Worm (Caenorhabditis elegans) whole organism, late embryonic: ENCODE data around the gene ndua-8.

Experiments
- C08G9.2 ChIP-seq: sonication (generic microtip); optimal IDR thresholded peaks from 2 replicates; lab custom pipeline; 2016; ENCODE audit warnings: mild to moderate bottlenecking, missing genetic modification characterization, moderate library complexity, missing compliant biosample characterization
- C38D4.7 ChIP-seq: fragments of 200-800 bp; sonication (Bioruptor generic); optimal IDR thresholded peaks from 2 replicates; lab custom pipeline; 2018; ENCODE audit warnings: mild to moderate bottlenecking, missing genetic modification characterization, moderate library complexity, missing compliant biosample characterization
- F13H6.1 ChIP-seq: sonication (generic microtip); optimal IDR thresholded peaks from 2 replicates; lab custom pipeline; 2016; ENCODE audit warnings: missing genetic modification characterization, missing compliant biosample characterization
- K09A11.1 ChIP-seq: sonication (generic microtip); optimal IDR thresholded peaks from 2 replicates; lab custom pipeline; 2017; ENCODE audit warnings: antibody characterized with exemption, mild to moderate bottlenecking, missing genetic modification characterization, missing compliant biosample characterization; ENCODE audit not compliant: insufficient read depth
- T23F11.4 ChIP-seq: fragments of 200-800 bp; sonication (Bioruptor generic); optimal IDR thresholded peaks from 2 replicates; lab custom pipeline; 2018; ENCODE audit warnings: mild to moderate bottlenecking, missing genetic modification characterization, missing compliant biosample characterization
- ceh-14 ChIP-seq: sonication (generic microtip); optimal IDR thresholded peaks from 2 replicates; lab custom pipeline; 2016; ENCODE audit warnings: missing genotype, missing genetic modification characterization, missing compliant biosample characterization
- ceh-19 ChIP-seq: fragments of 200-800 bp; sonication (Bioruptor generic); optimal IDR thresholded peaks from 2 replicates; lab custom pipeline; 2018; ENCODE audit warnings: mild to moderate bottlenecking, missing genetic modification characterization, missing compliant biosample characterization
- ceh-24 ChIP-seq: sonication (generic microtip); optimal IDR thresholded peaks from 2 replicates; lab custom pipeline; 2016; ENCODE audit warnings: mild to moderate bottlenecking, missing genetic modification characterization, missing compliant biosample characterization
- ceh-31 ChIP-seq: sonication (generic microtip); optimal IDR thresholded peaks from 2 replicates; lab custom pipeline; 2016; ENCODE audit warnings: missing genetic modification characterization, missing compliant biosample characterization
- ceh-45 ChIP-seq: fragments of 200-800 bp; sonication (Bioruptor generic); IDR thresholded peaks from 2 replicates; pipeline ENCODE4 v1.3.6; 2022; ENCODE audit warnings: missing genetic modification reagents, missing genetic modification characterization, missing compliant biosample characterization
- che-1 ChIP-seq: sonication (generic microtip); optimal IDR thresholded peaks from 2 replicates; lab custom pipeline; 2016; ENCODE audit warnings: mild to moderate bottlenecking, missing genetic modification characterization, missing compliant biosample characterization
- dmd-4 ChIP-seq: sonication (generic microtip); optimal IDR thresholded peaks from 2 replicates; lab custom pipeline; 2016; ENCODE audit warnings: borderline replicate concordance, missing genetic modification characterization, missing compliant biosample characterization
- elt-4 ChIP-seq: sonication (generic microtip); optimal IDR thresholded peaks from 2 replicates; lab custom pipeline; 2016; ENCODE audit warnings: missing genetic modification characterization, missing compliant biosample characterization
- ets-4 ChIP-seq: sonication (generic microtip); optimal IDR thresholded peaks from 2 replicates; lab custom pipeline; 2016; ENCODE audit warnings: missing genetic modification characterization, missing compliant biosample characterization
- eyg-1 ChIP-seq: sonication (generic microtip); optimal IDR thresholded peaks from 2 replicates; lab custom pipeline; 2016; ENCODE audit warnings: missing genotype, missing genetic modification characterization, missing compliant biosample characterization
- fkh-10 ChIP-seq: fragments of 150-350 bp; optimal IDR thresholded peaks from 2 replicates; lab custom pipeline; 2014; ENCODE audit warnings: missing biosample characterization, missing genetic modification reagents, missing genetic modification characterization
- gmeb-2 ChIP-seq: sonication (generic microtip); optimal IDR thresholded peaks from 2 replicates; lab custom pipeline; 2016; ENCODE audit warnings: missing genetic modification characterization, inconsistent platforms, missing compliant biosample characterization
- hlh-13 ChIP-seq: fragments of 200-800 bp; sonication (Bioruptor generic); optimal IDR thresholded peaks from 2 replicates; lab custom pipeline; 2018; ENCODE audit warnings: mild to moderate bottlenecking, missing genetic modification characterization, missing compliant biosample characterization
- hlh-30 ChIP-seq: sonication (generic microtip); optimal IDR thresholded peaks from 2 replicates; lab custom pipeline; 2017; ENCODE audit warnings: antibody characterized with exemption, missing genetic modification characterization, missing compliant biosample characterization; ENCODE audit not compliant: insufficient read depth
- hlh-8 ChIP-seq: sonication (generic microtip); optimal IDR thresholded peaks from 2 replicates; lab custom pipeline; 2016; ENCODE audit warnings: missing genotype, missing genetic modification characterization, missing compliant biosample characterization
- madf-2 ChIP-seq: sonication (generic microtip); optimal IDR thresholded peaks from 2 replicates; lab custom pipeline; 2017; ENCODE audit warnings: missing genetic modification characterization, missing compliant biosample characterization
- mec-3 ChIP-seq: sonication (generic microtip); optimal IDR thresholded peaks from 2 replicates; lab custom pipeline; 2016; ENCODE audit warnings: borderline replicate concordance, missing genetic modification characterization, missing compliant biosample characterization
- odd-2 ChIP-seq: sonication (generic microtip); optimal IDR thresholded peaks from 2 replicates; lab custom pipeline; 2017; ENCODE audit warnings: antibody characterized with exemption, mild to moderate bottlenecking, missing genetic modification characterization, missing compliant biosample characterization
- pat-9 ChIP-seq: fragments of 200-800 bp; sonication (Bioruptor generic); optimal IDR thresholded peaks from 2 replicates; lab custom pipeline; 2018; ENCODE audit warnings: mild to moderate bottlenecking, missing genetic modification characterization, moderate library complexity, missing compliant biosample characterization
- pax-1 ChIP-seq: fragments of 150-350 bp; optimal IDR thresholded peaks from 2 replicates; lab custom pipeline; 2014; ENCODE audit warnings: missing biosample characterization, missing genetic modification characterization
- pha-2 ChIP-seq: sonication (generic microtip); optimal IDR thresholded peaks from 2 replicates; lab custom pipeline; 2017; ENCODE audit warnings: mild to moderate bottlenecking, missing genetic modification characterization, missing compliant biosample characterization
- ref-2 ChIP-seq: sonication (generic microtip); optimal IDR thresholded peaks from 2 replicates; lab custom pipeline; 2016; ENCODE audit warnings: missing genetic modification characterization, missing compliant biosample characterization
- rnt-1 ChIP-seq: sonication (generic microtip); optimal IDR thresholded peaks from 2 replicates; lab custom pipeline; 2016; ENCODE audit warnings: missing genetic modification characterization, missing compliant biosample characterization
- sdc-2 ChIP-seq: sonication (generic microtip); optimal IDR thresholded peaks from 2 replicates; lab custom pipeline; 2016; ENCODE audit warnings: missing genotype, missing genetic modification characterization, missing compliant biosample characterization
- sox-4 ChIP-seq: sonication (generic microtip); optimal IDR thresholded peaks from 2 replicates; lab custom pipeline; 2017; ENCODE audit warnings: mild to moderate bottlenecking, missing genetic modification characterization, inconsistent platforms, missing compliant biosample characterization
- tbx-7 ChIP-seq: sonication (generic microtip); optimal IDR thresholded peaks from 2 replicates; lab custom pipeline; 2016; ENCODE audit warnings: missing genotype, missing genetic modification characterization, missing compliant biosample characterization
- unc-3 ChIP-seq, 2 experiments: fragments of 200-800 bp in 1 of 2; sonication (Bioruptor generic) in 1 of 2; sonication (generic microtip) in 1 of 2; conservative IDR thresholded peaks in 1 of 2; optimal IDR thresholded peaks in 1 of 2; 2 replicates each; pipeline versions ENCODE4 v1.3.6 to Lab custom; 2016 to 2022; ENCODE audit warnings: missing compliant biosample characterization in 2 of 2, missing genetic modification characterization in 2 of 2, missing genetic modification reagents in 1 of 2
- unc-42 ChIP-seq: sonication (generic microtip); optimal IDR thresholded peaks from 2 replicates; lab custom pipeline; 2016; ENCODE audit warnings: missing genotype, missing genetic modification characterization, missing compliant biosample characterization
- unc-55 ChIP-seq: sonication (generic microtip); optimal IDR thresholded peaks from 2 replicates; lab custom pipeline; 2017; ENCODE audit warnings: missing biosample characterization, missing genetic modification reagents, missing genetic modification characterization

ndua-8 gene

DNA sequence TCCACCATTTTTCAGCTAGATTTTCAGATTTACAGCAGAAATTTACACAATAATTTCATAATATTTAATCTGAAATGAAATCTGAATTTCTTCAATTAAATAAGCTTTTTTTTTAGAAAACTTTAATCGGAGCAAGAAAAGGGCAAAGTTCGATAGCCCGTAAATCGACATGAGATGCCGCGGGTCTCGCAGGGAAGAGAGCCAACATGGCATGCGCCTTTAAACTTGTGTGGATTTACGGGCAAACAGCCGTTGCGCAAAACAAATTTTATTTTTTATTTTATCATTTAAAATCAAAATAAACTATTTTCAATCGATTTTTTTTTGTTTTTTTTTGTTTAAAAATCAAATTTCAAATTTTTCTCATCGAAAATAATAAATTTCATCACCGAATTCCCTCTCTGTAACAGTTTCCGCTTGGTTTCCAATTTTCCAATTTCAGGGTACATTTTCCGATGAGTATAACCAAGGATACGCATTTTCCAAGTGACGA, at the start of gene ndua-8, which contains the start of the genes Y54F10AM.15 and rbc-2 (continued):
- TF ChIP-seq unc-3 (GFP tag; conservative IDR thresholded peaks at IDR 0.05; lab: Robert Waterston, UW): no peak
- no peak for TF ChIP-seq unc-3 (tag; optimal IDR thresholded peaks at IDR 0.05; lab: Kevin White, UChicago)
- TF ChIP-seq eyg-1: no peak
- no peak for TF ChIP-seq ceh-45
- no peak for TF ChIP-seq hlh-8
- no peak for TF ChIP-seq C08G9.2
- TF ChIP-seq hlh-13 (GFP tag; lab: Kevin White, UChicago): no peak
- TF ChIP-seq unc-42 (tag; lab: Kevin White, UChicago): peak; percentile 23
- TF ChIP-seq ref-2 (tag; lab: Kevin White, UChicago): no peak
- no peak for TF ChIP-seq pat-9
- no peak for TF ChIP-seq elt-4
- no peak for TF ChIP-seq ceh-19 (GFP tag; lab: Kevin White, UChicago)
- no peak for TF ChIP-seq tbx-7
- TF ChIP-seq K09A11.1 (tag; lab: Kevin White, UChicago): peak; percentile 63
- TF ChIP-seq ceh-31 (tag; lab: Kevin White, UChicago): peak; percentile 73
- peak; percentile 48 for TF ChIP-seq unc-55 (GFP tag; lab: Kevin White, UChicago)
- TF ChIP-seq, all 69 proteins: peak for 17

DNA sequence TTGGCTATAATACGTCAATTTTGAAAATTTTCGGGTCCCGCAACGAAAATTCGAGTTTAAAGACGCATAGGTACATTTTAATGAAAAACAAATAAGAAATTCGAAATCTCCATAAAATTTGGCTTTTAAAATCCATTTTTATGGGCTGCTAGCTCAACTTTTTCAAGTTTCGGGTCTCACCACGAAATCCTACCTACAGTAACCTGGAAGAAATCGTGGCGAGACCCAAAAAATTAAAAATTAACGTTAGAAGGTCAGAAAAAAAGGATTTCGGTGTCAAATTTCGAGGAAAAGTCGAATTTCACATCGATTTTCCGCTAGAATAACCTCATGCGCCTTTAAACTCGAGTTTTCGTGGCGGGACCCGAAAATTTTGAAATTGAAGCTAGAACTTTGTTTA, 46.7 kb upstream of the ndua-8 start:
- TF ChIP-seq sox-4 (tag; lab: Kevin White, UChicago) (no peak), hlh-30 (tag; lab: Kevin White, UChicago) (no peak), mec-3 (tag; lab: Kevin White, UChicago) (no peak), madf-2 (tag; lab: Kevin White, UChicago) (no peak), F13H6.1 (tag; lab: Kevin White, UChicago) (no peak), odd-2 (tag; lab: Kevin White, UChicago) (no peak), C38D4.7 (GFP tag; lab: Kevin White, UChicago) (no peak), ceh-24 (tag; lab: Kevin White, UChicago) (no peak), ets-4 (tag; lab: Kevin White, UChicago) (no peak), eyg-1 (no peak), dmd-4 (no peak), sdc-2 (no peak), pha-2 (tag; lab: Kevin White, UChicago) (no peak), gmeb-2 (tag; lab: Kevin White, UChicago) (no peak), che-1 (no peak), unc-42 (tag; lab: Kevin White, UChicago) (no peak), C08G9.2 (no peak), ceh-14 (tag; lab: Kevin White, UChicago) (no peak)

DNA sequence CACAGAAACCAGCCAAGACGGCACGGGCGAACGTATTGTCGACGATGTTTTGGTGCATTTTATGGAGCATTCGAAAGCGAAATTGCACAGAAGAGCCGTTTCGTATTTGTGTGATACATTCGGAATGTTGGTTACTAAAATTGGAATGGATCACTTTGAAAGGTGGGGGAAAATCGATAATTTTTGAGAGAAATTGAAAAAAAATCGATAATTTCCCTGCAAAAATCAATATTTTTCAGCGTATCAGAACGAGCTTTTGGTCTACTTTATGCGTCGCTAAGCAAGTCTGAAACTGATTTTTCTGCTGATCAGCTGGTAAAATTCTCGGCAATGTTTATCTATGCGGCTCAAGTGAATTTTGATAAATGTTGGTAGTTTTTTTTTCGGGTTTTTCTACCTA, 46.1 kb upstream of the ndua-8 start:
- TF ChIP-seq pax-1 (no peak), K09A11.1 (tag; lab: Kevin White, UChicago) (no peak), ceh-19 (GFP tag; lab: Kevin White, UChicago) (no peak), ceh-24 (tag; lab: Kevin White, UChicago) (no peak), rnt-1 (tag; lab: Kevin White, UChicago) (no peak), fkh-10 (GFP tag; lab: Kevin White, UChicago) (no peak)
- TF ChIP-seq, all 69 proteins: peak for 0

DNA sequence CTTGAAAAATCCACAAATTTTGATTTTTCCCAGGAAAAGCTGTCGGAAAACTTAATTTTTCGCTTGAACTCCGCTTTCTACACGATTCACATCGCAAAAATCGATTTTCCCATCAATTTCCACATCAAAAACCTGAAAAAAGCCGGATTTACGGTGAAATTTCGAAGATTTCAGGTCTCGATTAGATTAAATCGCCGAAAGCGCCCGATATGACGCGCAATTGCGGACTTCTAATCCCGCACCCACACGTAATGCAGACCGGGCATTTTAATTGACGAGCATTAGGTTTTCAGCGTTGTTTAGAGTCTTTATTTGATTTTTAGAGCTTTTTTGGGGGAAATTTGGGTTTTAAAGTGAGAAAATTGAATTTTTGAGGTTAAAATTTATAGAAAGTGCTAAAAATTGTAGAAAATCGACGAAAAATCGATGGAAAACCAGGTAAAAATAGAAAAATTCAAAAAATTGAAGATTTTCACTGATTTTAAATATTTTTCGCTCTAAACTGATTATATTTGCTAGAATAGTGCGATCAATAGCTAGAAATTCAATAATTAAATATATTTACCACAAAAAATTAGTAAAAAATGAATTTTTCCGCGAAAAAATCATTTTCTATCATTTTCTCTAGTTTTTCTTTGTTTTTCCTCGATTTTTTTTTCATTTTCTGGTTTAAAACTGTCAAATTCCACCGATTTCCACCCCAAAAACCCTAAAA, 41.7 kb upstream of the ndua-8 start, which contains the start of gene Y54F10AL.1:
Gene Y54F10AL.1 (plus strand): TSS at position 665 of the 715 bp plus-strand sequence.
- peak; percentile 77 for TF ChIP-seq unc-42 (tag; lab: Kevin White, UChicago)
- TF ChIP-seq T23F11.4 (GFP tag; lab: Kevin White, UChicago): no peak
